Worm (Caenorhabditis elegans): ENCODE data around the gene F58B4.5.

DNA sequence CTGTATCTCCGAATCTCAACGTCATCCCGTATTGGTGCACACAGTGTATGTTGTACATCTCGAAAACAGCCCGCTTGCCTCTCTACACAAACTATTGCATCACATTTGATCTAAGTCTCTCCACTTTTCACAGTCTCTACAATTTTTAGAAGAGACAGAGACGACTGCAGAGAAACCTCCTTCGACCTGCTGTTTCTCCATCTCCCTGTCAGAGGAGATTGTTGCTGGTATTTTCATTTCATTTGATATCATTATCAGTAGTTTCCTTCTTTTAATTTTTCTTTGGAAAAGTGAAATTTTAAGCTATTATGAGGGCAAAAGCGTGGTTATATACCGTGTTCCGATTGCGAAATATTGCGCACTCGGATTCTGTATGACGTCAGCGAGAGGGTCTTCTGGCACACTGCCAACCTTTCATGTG, 8.1 kb downstream of the F58B4.5 start:
- TF ChIP-seq pha-4 (tag; optimal IDR thresholded peaks at IDR 0.05) (peak; percentile 4), lsy-2 (tag; optimal IDR thresholded peaks at IDR 0.05) (peak; percentile 22)

Measured in whole organism, mixed stage, embryonic.